Worm (Caenorhabditis elegans): ENCODE results near the gene fbxb-95.

DNA sequence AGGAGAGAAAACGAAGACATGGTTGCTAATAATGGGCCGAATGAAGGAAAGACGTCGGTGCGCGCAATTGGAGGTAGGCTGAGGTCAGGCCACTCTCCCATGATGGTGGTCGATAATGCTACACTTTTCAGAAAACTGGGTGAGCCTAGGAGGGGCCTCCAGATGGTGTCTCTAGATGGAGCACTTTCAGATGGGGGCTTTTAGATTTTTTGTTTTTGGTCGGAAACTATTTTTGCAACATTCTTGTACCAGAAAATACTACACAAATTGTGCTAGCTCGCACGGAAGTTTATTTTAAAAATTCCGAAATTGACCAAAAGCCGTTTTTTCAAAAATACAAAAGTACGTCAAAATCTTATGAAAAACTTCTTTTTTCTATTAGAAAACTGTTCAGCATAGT, 35.9 kb upstream of the fbxb-95 start, which contains the start of gene fbxb-10:
- TF ChIP-seq ceh-28 (tag; optimal IDR thresholded peaks at IDR 0.05): no peak
- no peak for TF ChIP-seq lin-1 (GFP tag; IDR thresholded peaks at IDR 0.05)
- no peak for TF ChIP-seq fos-1 (tag; optimal IDR thresholded peaks at IDR 0.05)
- no peak for TF ChIP-seq R02D3.7 (tag; optimal IDR thresholded peaks at IDR 0.05)
- TF ChIP-seq nhr-237 (tag; optimal IDR thresholded peaks at IDR 0.05): no peak

All from whole organism, L4 larva.